Fruit fly (Drosophila melanogaster) Kc167 (cell line): ENCODE measurements around the gene Ugt37C2.

Experiments used
- h ChIP-seq: fragments of >200 bp; optimal IDR thresholded peaks from 3 replicates; lab custom pipeline; 2018; ENCODE audit warnings: missing external identifiers
- insv ChIP-seq: fragments of >200 bp; optimal IDR thresholded peaks from 3 replicates; lab custom pipeline; 2018; ENCODE audit warnings: missing external identifiers
- psq ChIP-seq: fragments of >200 bp; optimal IDR thresholded peaks from 2 replicates; lab custom pipeline; 2017; ENCODE audit warnings: missing external identifiers

dm6 chr2L:16793970-16794369 is at the start of gene Ugt37C2:
- TF ChIP-seq insv (lab: Kevin White, UChicago) (no peak), h (lab: Kevin White, UChicago) (no peak), psq (lab: Kevin White, UChicago) (no peak)
